Fruit fly (Drosophila melanogaster): Measurements from ENCODE around the gene pyd3.

pyd3 gene

dm6 chr3R:7793855-7794254, 44.0 kb upstream of the pyd3 start, which contains the start of gene CG2641 (continued):
- TF ChIP-seq CG14014 (GFP tag; IDR thresholded peaks at IDR 0.05) (no peak), CG4730 (GFP tag; IDR thresholded peaks at IDR 0.05) (no peak), Deaf1 (tag; optimal IDR thresholded peaks at IDR 0.05) (peak; percentile 34), CG12744 (GFP tag; optimal IDR thresholded peaks at IDR 0.05) (no peak), sd (tag; optimal IDR thresholded peaks at IDR 0.05) (peak; percentile 66), CG5953 (GFP tag; IDR thresholded peaks at IDR 0.05) (no peak), Sin3A (optimal IDR thresholded peaks at IDR 0.05) (no peak), CG5180 (GFP tag; optimal IDR thresholded peaks at IDR 0.05) (no peak), CG18619 (GFP tag; optimal IDR thresholded peaks at IDR 0.05) (no peak), CG3065 (GFP tag; optimal IDR thresholded peaks at IDR 0.05) (no peak), jigr1 (GFP tag; IDR thresholded peaks at IDR 0.05) (no peak), CG17186 (GFP tag; optimal IDR thresholded peaks at IDR 0.05) (no peak)

DNA sequence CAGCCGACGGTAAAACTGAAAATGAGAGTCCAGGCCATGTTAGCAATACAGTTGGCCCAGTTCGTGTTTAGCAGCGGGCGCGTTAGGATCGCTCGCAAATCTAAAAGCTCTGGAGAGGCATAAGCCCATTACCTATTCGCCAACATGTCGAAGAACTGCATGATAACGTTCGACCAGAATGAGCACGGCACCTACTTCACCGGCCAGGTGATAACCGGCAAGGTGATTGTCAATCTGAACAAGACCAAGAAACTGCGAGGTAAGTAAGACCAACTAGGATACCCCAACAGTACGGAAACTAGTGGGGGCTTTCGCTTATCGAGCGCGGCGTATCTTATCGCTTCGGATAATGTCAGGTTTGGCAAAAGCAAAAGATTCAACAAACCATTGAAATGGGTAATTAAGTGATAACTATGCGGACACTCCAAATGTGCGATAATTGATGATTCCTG, 40.7 kb upstream of the pyd3 start, which contains the start of gene CG10086:
CG10086 (plus strand) TSS at position 51 of the 452 bp plus-strand sequence.
- TF ChIP-seq CG1647 (GFP tag; optimal IDR thresholded peaks at IDR 0.05) (no peak), sr (GFP tag; IDR thresholded peaks at IDR 0.05) (no peak), CG8924 (tag; optimal IDR thresholded peaks at IDR 0.05) (no peak), CG5953 (GFP tag; IDR thresholded peaks at IDR 0.05) (no peak), Optix (GFP tag; IDR thresholded peaks at IDR 0.05) (no peak), slbo (GFP tag; IDR thresholded peaks at IDR 0.05) (no peak), ro (GFP tag; IDR thresholded peaks at IDR 0.05) (no peak), stwl (tag; optimal IDR thresholded peaks at IDR 0.05) (no peak), Jarid2 (GFP tag; optimal IDR thresholded peaks at IDR 0.05) (peak; percentile 1), trh (GFP tag; optimal IDR thresholded peaks at IDR 0.05) (no peak), gce (GFP tag; IDR thresholded peaks at IDR 0.05) (no peak), H2.0 (GFP tag; IDR thresholded peaks at IDR 0.05) (no peak), tll (GFP tag; optimal IDR thresholded peaks at IDR 0.05) (no peak), CG14050 (GFP tag; IDR thresholded peaks at IDR 0.05) (no peak), exex (tag; optimal IDR thresholded peaks at IDR 0.05) (peak; percentile 99), CG6689 (GFP tag; IDR thresholded peaks at IDR 0.05) (0 out of 2 replicates have a peak, but pooled peaks have one; percentile 4), inv (GFP tag; IDR thresholded peaks at IDR 0.05; ENCODE audit: partially characterized antibody) (no peak), stc (GFP tag; IDR thresholded peaks at IDR 0.05) (no peak), CG4730 (GFP tag; IDR thresholded peaks at IDR 0.05) (no peak), CG3838 (GFP tag; optimal IDR thresholded peaks at IDR 0.05) (no peak), CG34376 (GFP tag; optimal IDR thresholded peaks at IDR 0.05) (peak; percentile 86), chinmo (GFP tag; IDR thresholded peaks at IDR 0.05; ENCODE audit: partially characterized antibody) (0 out of 4 replicates have a peak, but pooled peaks have one; percentile 14), CG8290 (GFP tag; optimal IDR thresholded peaks at IDR 0.05) (no peak), CG8290 (tag; optimal IDR thresholded peaks at IDR 0.05) (peak in 1 of 2 experiments; percentile 1), Opbp (GFP tag; IDR thresholded peaks at IDR 0.05; ENCODE audit: partially characterized antibody) (no peak), GATAe (GFP tag; conservative IDR thresholded peaks at IDR 0.05) (peak; percentile 79), Nf-YC (tag; optimal IDR thresholded peaks at IDR 0.05) (no peak), CG11456 (GFP tag; IDR thresholded peaks at IDR 0.05) (no peak), CG12769 (tag; optimal IDR thresholded peaks at IDR 0.05) (peak; percentile 30), CG31224 (GFP tag; IDR thresholded peaks at IDR 0.05) (no peak), so (GFP tag; IDR thresholded peaks at IDR 0.05) (0 out of 3 replicates have a peak, but pooled peaks have one; percentile 19), Mes4 (GFP tag; optimal IDR thresholded peaks at IDR 0.05) (no peak), CG30020 (tag; optimal IDR thresholded peaks at IDR 0.05) (no peak), grn (GFP tag; optimal IDR thresholded peaks at IDR 0.05) (peak; percentile 74), CG17802 (tag; optimal IDR thresholded peaks at IDR 0.05) (no peak), CG16815 (GFP tag; optimal IDR thresholded peaks at IDR 0.05) (no peak), CG13287 (GFP tag; IDR thresholded peaks at IDR 0.05; ENCODE audit: partially characterized antibody) (no peak), CG18599 (GFP tag; optimal IDR thresholded peaks at IDR 0.05) (peak; percentile 34), CG42726 (GFP tag; IDR thresholded peaks at IDR 0.05; ENCODE audit: partially characterized antibody) (no peak), CG11247 (GFP tag; IDR thresholded peaks at IDR 0.05) (no peak)

Measured in whole organism, embryonic.